Fruit fly (Drosophila melanogaster): ENCODE data around the gene CG9784.

CG9784 gene

DNA sequence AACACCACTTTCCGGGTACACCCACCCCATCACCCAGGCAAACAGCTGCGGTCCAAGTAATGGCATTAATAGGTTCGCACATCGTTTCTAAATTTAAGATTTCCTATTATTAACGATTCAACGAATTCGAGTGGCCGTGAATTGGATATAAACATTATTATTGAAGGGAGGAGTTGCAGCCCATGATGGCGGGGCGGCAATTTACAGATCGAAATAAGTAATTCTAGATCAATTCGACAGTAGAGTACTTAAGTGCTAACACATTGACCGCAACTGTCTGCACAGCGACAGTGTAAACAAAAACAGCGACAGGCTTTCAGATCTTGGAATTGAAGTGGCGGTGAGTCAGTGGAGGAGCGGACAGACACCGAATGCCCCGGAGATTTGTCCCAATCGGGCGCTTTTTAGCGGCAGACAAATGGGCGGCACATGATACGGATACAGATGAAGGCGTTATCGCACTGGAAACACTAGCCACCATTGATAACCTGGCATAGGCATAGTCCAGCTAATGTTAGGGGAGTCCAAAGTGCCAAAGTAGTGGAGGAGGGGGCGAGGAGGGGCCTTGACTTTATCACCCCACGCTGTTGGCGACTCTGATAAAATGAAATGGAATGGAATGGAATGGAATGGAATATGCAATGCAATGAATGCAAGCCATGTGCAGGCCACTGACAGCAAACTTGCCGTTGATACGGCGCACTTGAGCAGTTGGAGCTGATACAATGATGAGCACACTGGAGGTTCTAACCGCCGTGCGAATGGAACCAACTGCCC is 34.4 kb upstream of the CG9784 start:
- peak; percentile 28 for TF ChIP-seq CG9727 (GFP tag; optimal IDR thresholded peaks at IDR 0.05)
- peak; percentile 33 for TF ChIP-seq CG18599 (GFP tag; optimal IDR thresholded peaks at IDR 0.05)
- TF ChIP-seq CG11696 (GFP tag; IDR thresholded peaks at IDR 0.05) = peak; percentile 47; the same call in 1 of the 2 replicates
- TF ChIP-seq CG12659 (GFP tag; optimal IDR thresholded peaks at IDR 0.05) = no peak
- peak; percentile 20; the same call in 2 of the 3 replicates for TF ChIP-seq row (GFP tag; IDR thresholded peaks at IDR 0.05)
- TF ChIP-seq shn (GFP tag; optimal IDR thresholded peaks at IDR 0.05) = no peak
- TF ChIP-seq lola (GFP tag; optimal IDR thresholded peaks at IDR 0.05) = peak in 1 of 3 experiments; percentile 10
- TF ChIP-seq sens (GFP tag) = peak; percentile 11
- TF ChIP-seq Hand (GFP tag; optimal IDR thresholded peaks at IDR 0.05) = peak; percentile 24
- peak; percentile 66 for TF ChIP-seq CG12769 (tag; optimal IDR thresholded peaks at IDR 0.05)
- TF ChIP-seq bsh (GFP tag; optimal IDR thresholded peaks at IDR 0.05) = peak in 1 of 2 experiments; percentile 56
- no peak for TF ChIP-seq CG7556 (GFP tag; optimal IDR thresholded peaks at IDR 0.05)
- peak; percentile 40; the same call in 1 of the 2 replicates for TF ChIP-seq vvl (GFP tag; IDR thresholded peaks at IDR 0.05)
- no peak for TF ChIP-seq otp (GFP tag; IDR thresholded peaks at IDR 0.05)
- peak; percentile 4 for TF ChIP-seq CG10209 (GFP tag; optimal IDR thresholded peaks at IDR 0.05)
- 0 out of 2 replicates have a peak, but pooled peaks have one; percentile 14 for TF ChIP-seq CG9215 (GFP tag; IDR thresholded peaks at IDR 0.05)
- peak in 1 of 2 experiments; percentile 68 for TF ChIP-seq Eip74EF (GFP tag; optimal IDR thresholded peaks at IDR 0.05)
- no peak for TF ChIP-seq CG13424 (tag; optimal IDR thresholded peaks at IDR 0.05)
- peak; percentile 28 for TF ChIP-seq Ets65A (GFP tag)
- TF ChIP-seq twi (tag; optimal IDR thresholded peaks at IDR 0.05) = peak; percentile 22
- TF ChIP-seq pfk (GFP tag; optimal IDR thresholded peaks at IDR 0.05) = peak; percentile 4
- TF ChIP-seq Drgx (GFP tag; IDR thresholded peaks at IDR 0.05) = peak; percentile 28; the same call in 1 of the 2 replicates
- TF ChIP-seq kay (GFP tag; optimal IDR thresholded peaks at IDR 0.05) = peak; percentile 33
- TF ChIP-seq CG32532 (GFP tag; IDR thresholded peaks at IDR 0.05) = 0 out of 2 replicates have a peak, but pooled peaks have one; percentile 9
- TF ChIP-seq dmrt11E (tag; optimal IDR thresholded peaks at IDR 0.05) = peak; percentile 4
- no peak for TF ChIP-seq CG7745 (tag; optimal IDR thresholded peaks at IDR 0.05)
- TF ChIP-seq Med (GFP tag) = peak; percentile 65
- TF ChIP-seq wdn (GFP tag; IDR thresholded peaks at IDR 0.05) = no peak
- TF ChIP-seq nom (GFP tag; optimal IDR thresholded peaks at IDR 0.05) = peak; percentile 87

DNA sequence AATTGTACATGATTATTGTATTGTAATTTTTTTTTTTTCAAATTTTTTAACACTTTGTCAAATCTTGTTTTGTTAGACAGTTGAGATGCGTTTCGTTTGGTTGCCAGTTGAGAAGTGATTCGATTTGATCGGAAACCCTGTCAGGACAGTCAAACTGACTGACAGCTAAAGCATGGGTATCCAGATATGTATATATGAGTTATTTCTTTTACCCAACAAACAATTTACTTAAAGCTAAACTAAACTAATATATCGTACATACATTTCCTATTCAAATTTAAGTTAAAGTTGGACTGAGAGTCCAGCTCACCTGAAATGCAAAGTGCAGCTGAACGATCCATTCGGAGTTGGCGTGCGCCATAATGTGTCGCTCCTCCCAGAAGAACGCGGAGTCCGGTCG is 33.1 kb upstream of the CG9784 start, which contains the start of gene CG9777:
CG9777 (minus strand) TSS at position 101 of the 400 bp plus-strand sequence.
- no peak for TF ChIP-seq CG10959 (GFP tag; IDR thresholded peaks at IDR 0.05)
- TF ChIP-seq tgo (GFP tag; IDR thresholded peaks at IDR 0.05) = no peak
- TF ChIP-seq slp2 (GFP tag; optimal IDR thresholded peaks at IDR 0.05) = no peak
- no peak for TF ChIP-seq chif (GFP tag; optimal IDR thresholded peaks at IDR 0.05)
- TF ChIP-seq unpg (GFP tag; optimal IDR thresholded peaks at IDR 0.05) = no peak
- no peak for TF ChIP-seq CG8089 (GFP tag; optimal IDR thresholded peaks at IDR 0.05)
- no peak for TF ChIP-seq pho (GFP tag; optimal IDR thresholded peaks at IDR 0.05)
- TF ChIP-seq kni (GFP tag; optimal IDR thresholded peaks at IDR 0.05) = no peak
- no peak for TF ChIP-seq dmrt99B (tag; optimal IDR thresholded peaks at IDR 0.05)
- TF ChIP-seq CG9876 (GFP tag; optimal IDR thresholded peaks at IDR 0.05) = no peak
- no peak for TF ChIP-seq otp (GFP tag; IDR thresholded peaks at IDR 0.05)
- TF ChIP-seq grau (tag; optimal IDR thresholded peaks at IDR 0.05) = no peak
- TF ChIP-seq Max (GFP tag; optimal IDR thresholded peaks at IDR 0.05) = no peak
- no peak for TF ChIP-seq CG14860 (GFP tag; IDR thresholded peaks at IDR 0.05; ENCODE audit: partially characterized antibody)
- no peak for TF ChIP-seq Opbp (GFP tag; IDR thresholded peaks at IDR 0.05; ENCODE audit: partially characterized antibody)
